Worm (Caenorhabditis elegans) whole organism, late embryonic: ENCODE data around the gene lgc-19.

Source experiments
- C38D4.7 ChIP-seq: fragments of 200-800 bp; sonication (Bioruptor generic); optimal IDR thresholded peaks from 2 replicates; lab custom pipeline; 2018; ENCODE audit warnings: mild to moderate bottlenecking, missing genetic modification characterization, moderate library complexity, missing compliant biosample characterization
- F13H6.1 ChIP-seq: sonication (generic microtip); optimal IDR thresholded peaks from 2 replicates; lab custom pipeline; 2016; ENCODE audit warnings: missing genetic modification characterization, missing compliant biosample characterization
- K02D7.2 ChIP-seq: sonication (generic microtip); optimal IDR thresholded peaks from 2 replicates; lab custom pipeline; 2017; ENCODE audit warnings: mild to moderate bottlenecking, missing genetic modification characterization, missing compliant biosample characterization
- T23F11.4 ChIP-seq: fragments of 200-800 bp; sonication (Bioruptor generic); optimal IDR thresholded peaks from 2 replicates; lab custom pipeline; 2018; ENCODE audit warnings: mild to moderate bottlenecking, missing genetic modification characterization, missing compliant biosample characterization
- Y22D7AL.16 ChIP-seq: sonication (generic microtip); optimal IDR thresholded peaks from 2 replicates; lab custom pipeline; 2016; ENCODE audit warnings: missing genetic modification characterization, missing compliant biosample characterization
- ahr-1 ChIP-seq: sonication (generic microtip); optimal IDR thresholded peaks from 2 replicates; lab custom pipeline; 2016; ENCODE audit warnings: missing genetic modification characterization, missing compliant biosample characterization
- ceh-18 ChIP-seq: sonication (generic microtip); optimal IDR thresholded peaks from 2 replicates; lab custom pipeline; 2016; ENCODE audit warnings: missing genetic modification characterization, missing compliant biosample characterization
- ceh-19 ChIP-seq: fragments of 200-800 bp; sonication (Bioruptor generic); optimal IDR thresholded peaks from 2 replicates; lab custom pipeline; 2018; ENCODE audit warnings: mild to moderate bottlenecking, missing genetic modification characterization, missing compliant biosample characterization
- ceh-2 ChIP-seq: sonication (generic microtip); optimal IDR thresholded peaks from 2 replicates; lab custom pipeline; 2016; ENCODE audit warnings: missing genotype, missing genetic modification characterization, missing compliant biosample characterization
- ceh-30 ChIP-seq: fragments of 150-350 bp; optimal IDR thresholded peaks from 2 replicates; lab custom pipeline; 2014; ENCODE audit warnings: missing biosample characterization, missing genetic modification characterization
- ceh-45 ChIP-seq: fragments of 200-800 bp; sonication (Bioruptor generic); IDR thresholded peaks from 2 replicates; pipeline ENCODE4 v1.3.6; 2022; ENCODE audit warnings: missing genetic modification reagents, missing genetic modification characterization, missing compliant biosample characterization
- ceh-48 ChIP-seq: sonication (generic microtip); optimal IDR thresholded peaks from 2 replicates; lab custom pipeline; 2016; ENCODE audit warnings: missing genetic modification characterization, inconsistent platforms, missing compliant biosample characterization
- ceh-9 ChIP-seq: sonication (generic microtip); optimal IDR thresholded peaks from 2 replicates; lab custom pipeline; 2016; ENCODE audit warnings: mild to moderate bottlenecking, missing genetic modification characterization, inconsistent platforms, missing compliant biosample characterization
- che-1 ChIP-seq: sonication (generic microtip); optimal IDR thresholded peaks from 2 replicates; lab custom pipeline; 2016; ENCODE audit warnings: mild to moderate bottlenecking, missing genetic modification characterization, missing compliant biosample characterization
- dve-1 ChIP-seq: sonication (generic microtip); optimal IDR thresholded peaks from 2 replicates; lab custom pipeline; 2017; ENCODE audit warnings: antibody characterized with exemption, mild to moderate bottlenecking, missing genetic modification characterization, missing compliant biosample characterization
- elt-2 ChIP-seq: sonication (generic microtip); optimal IDR thresholded peaks from 2 replicates; lab custom pipeline; 2016; ENCODE audit warnings: missing genetic modification reagents, missing genetic modification characterization, missing compliant biosample characterization
- ets-4 ChIP-seq: sonication (generic microtip); optimal IDR thresholded peaks from 2 replicates; lab custom pipeline; 2016; ENCODE audit warnings: missing genetic modification characterization, missing compliant biosample characterization
- fax-1 ChIP-seq: sonication (generic microtip); optimal IDR thresholded peaks from 2 replicates; lab custom pipeline; 2016; ENCODE audit warnings: missing genotype, missing genetic modification characterization, missing compliant biosample characterization
- fkh-6 ChIP-seq: sonication (generic microtip); optimal IDR thresholded peaks from 2 replicates; lab custom pipeline; 2016; ENCODE audit warnings: missing genetic modification characterization, missing compliant biosample characterization
- hlh-15 ChIP-seq: sonication (generic microtip); optimal IDR thresholded peaks from 2 replicates; lab custom pipeline; 2016; ENCODE audit warnings: missing genetic modification characterization, missing compliant biosample characterization
- hlh-30 ChIP-seq: sonication (generic microtip); optimal IDR thresholded peaks from 2 replicates; lab custom pipeline; 2017; ENCODE audit warnings: antibody characterized with exemption, missing genetic modification characterization, missing compliant biosample characterization; ENCODE audit not compliant: insufficient read depth
- hlh-6 ChIP-seq: sonication (generic microtip); optimal IDR thresholded peaks from 2 replicates; lab custom pipeline; 2016; ENCODE audit warnings: missing genotype, missing genetic modification characterization, missing compliant biosample characterization
- lin-11 ChIP-seq: fragments of 200-800 bp; sonication (Bioruptor generic); optimal IDR thresholded peaks from 2 replicates; lab custom pipeline; 2018; ENCODE audit warnings: mild to moderate bottlenecking, missing genetic modification characterization, missing compliant biosample characterization
- madf-2 ChIP-seq: sonication (generic microtip); optimal IDR thresholded peaks from 2 replicates; lab custom pipeline; 2017; ENCODE audit warnings: missing genetic modification characterization, missing compliant biosample characterization
- mec-3 ChIP-seq: sonication (generic microtip); optimal IDR thresholded peaks from 2 replicates; lab custom pipeline; 2016; ENCODE audit warnings: borderline replicate concordance, missing genetic modification characterization, missing compliant biosample characterization
- nhr-11 ChIP-seq: fragments of 150-350 bp; optimal IDR thresholded peaks from 2 replicates; lab custom pipeline; 2014; ENCODE audit warnings: missing biosample characterization, missing genetic modification characterization
- nhr-232 ChIP-seq: sonication (generic microtip); optimal IDR thresholded peaks from 2 replicates; lab custom pipeline; 2016; ENCODE audit warnings: missing genetic modification characterization, missing compliant biosample characterization
- npax-4 ChIP-seq: sonication (generic microtip); optimal IDR thresholded peaks from 2 replicates; lab custom pipeline; 2016; ENCODE audit warnings: missing genetic modification characterization, missing compliant biosample characterization
- odd-2 ChIP-seq: sonication (generic microtip); optimal IDR thresholded peaks from 2 replicates; lab custom pipeline; 2017; ENCODE audit warnings: antibody characterized with exemption, mild to moderate bottlenecking, missing genetic modification characterization, missing compliant biosample characterization
- pha-4 ChIP-seq: fragments of 150-350 bp; optimal IDR thresholded peaks from 2 replicates; lab custom pipeline; 2018; ENCODE audit warnings: missing biosample characterization, missing genetic modification reagents, missing genetic modification characterization
- pqm-1 ChIP-seq: sonication (generic microtip); optimal IDR thresholded peaks from 2 replicates; lab custom pipeline; 2016; ENCODE audit warnings: missing genetic modification characterization, missing compliant biosample characterization
- pros-1 ChIP-seq: fragments of 150-350 bp; optimal IDR thresholded peaks from 2 replicates; lab custom pipeline; 2014; ENCODE audit warnings: missing biosample characterization, missing genetic modification reagents, missing genetic modification characterization
- ref-2 ChIP-seq: sonication (generic microtip); optimal IDR thresholded peaks from 2 replicates; lab custom pipeline; 2016; ENCODE audit warnings: missing genetic modification characterization, missing compliant biosample characterization
- sdc-2 ChIP-seq: sonication (generic microtip); optimal IDR thresholded peaks from 2 replicates; lab custom pipeline; 2016; ENCODE audit warnings: missing genotype, missing genetic modification characterization, missing compliant biosample characterization
- sox-4 ChIP-seq: sonication (generic microtip); optimal IDR thresholded peaks from 2 replicates; lab custom pipeline; 2017; ENCODE audit warnings: mild to moderate bottlenecking, missing genetic modification characterization, inconsistent platforms, missing compliant biosample characterization
- tbx-2 ChIP-seq: sonication (generic microtip); optimal IDR thresholded peaks from 2 replicates; lab custom pipeline; 2016; ENCODE audit warnings: missing genetic modification characterization, missing compliant biosample characterization
- tbx-7 ChIP-seq: sonication (generic microtip); optimal IDR thresholded peaks from 2 replicates; lab custom pipeline; 2016; ENCODE audit warnings: missing genotype, missing genetic modification characterization, missing compliant biosample characterization
- ttx-3 ChIP-seq: sonication (generic microtip); optimal IDR thresholded peaks from 2 replicates; lab custom pipeline; 2016; ENCODE audit warnings: missing genetic modification reagents, missing genetic modification characterization, missing compliant biosample characterization
- unc-42 ChIP-seq: sonication (generic microtip); optimal IDR thresholded peaks from 2 replicates; lab custom pipeline; 2016; ENCODE audit warnings: missing genotype, missing genetic modification characterization, missing compliant biosample characterization
- unc-55 ChIP-seq: sonication (generic microtip); optimal IDR thresholded peaks from 2 replicates; lab custom pipeline; 2017; ENCODE audit warnings: missing biosample characterization, missing genetic modification reagents, missing genetic modification characterization
- ztf-16 ChIP-seq: sonication (generic microtip); optimal IDR thresholded peaks from 2 replicates; lab custom pipeline; 2017; ENCODE audit warnings: missing genetic modification characterization, missing compliant biosample characterization

The lgc-19 gene

ce11 chrIV:15999692-16000091 is 37.2 kb upstream of the lgc-19 start:
- no peak for TF ChIP-seq K02D7.2 (tag; lab: Kevin White, UChicago)
- TF ChIP-seq odd-2 (tag; lab: Kevin White, UChicago) = no peak
- TF ChIP-seq unc-42 (tag; lab: Kevin White, UChicago) = no peak
- TF ChIP-seq pqm-1 = no peak
- TF ChIP-seq ceh-45 = no peak
- TF ChIP-seq che-1 (tag; lab: Kevin White, UChicago) = no peak
- no peak for TF ChIP-seq ttx-3 (tag; lab: Kevin White, UChicago)
- TF ChIP-seq unc-55 (GFP tag; lab: Kevin White, UChicago) = no peak
- TF ChIP-seq nhr-232 (tag; lab: Kevin White, UChicago) = no peak
- no peak for TF ChIP-seq fax-1 (tag; lab: Kevin White, UChicago)
- TF ChIP-seq hlh-15 (tag; lab: Kevin White, UChicago) = no peak
- no peak for TF ChIP-seq ztf-16 (tag; lab: Kevin White, UChicago)
- no peak for TF ChIP-seq ceh-30
- no peak for TF ChIP-seq ets-4 (tag; lab: Kevin White, UChicago)
- no peak for TF ChIP-seq tbx-2 (tag; lab: Kevin White, UChicago)
- no peak for TF ChIP-seq lin-11 (tag; lab: Kevin White, UChicago)
- TF ChIP-seq ceh-18 (tag; lab: Kevin White, UChicago) = no peak
- no peak for TF ChIP-seq ceh-19 (GFP tag; lab: Kevin White, UChicago)
- no peak for TF ChIP-seq dve-1 (tag; lab: Kevin White, UChicago)
- no peak for TF ChIP-seq T23F11.4 (GFP tag; lab: Kevin White, UChicago)

- TF ChIP-seq F13H6.1 (tag; lab: Kevin White, UChicago) = no peak
- peak; percentile 7 for TF ChIP-seq ceh-48
Observed at ce11 chrIV:15997906-15998305, 35.4 kb upstream of the lgc-19 start.

- TF ChIP-seq sdc-2 (tag; lab: Kevin White, UChicago) (no peak), pros-1 (tag; lab: Kevin White, UChicago) (no peak), ahr-1 (tag; lab: Kevin White, UChicago) (no peak), Y22D7AL.16 (no peak), mec-3 (no peak), F13H6.1 (tag; lab: Kevin White, UChicago) (no peak), tbx-2 (tag; lab: Kevin White, UChicago) (no peak), fkh-6 (tag; lab: Kevin White, UChicago) (no peak), T23F11.4 (GFP tag; lab: Kevin White, UChicago) (no peak), ttx-3 (tag; lab: Kevin White, UChicago) (no peak), ets-4 (tag; lab: Kevin White, UChicago) (no peak)
- TF ChIP-seq, all 69 proteins: peak for 0
Observed at ce11 chrIV:15994505-15994904, 32.0 kb upstream of the lgc-19 start, which contains the start of gene Y105C5B.20. Y105C5B.20 (minus strand) TSS chrIV:15994605.

- TF ChIP-seq ceh-30 (no peak), unc-55 (GFP tag; lab: Kevin White, UChicago) (no peak), ref-2 (no peak), hlh-6 (tag; lab: Kevin White, UChicago) (no peak), ceh-45 (no peak), npax-4 (tag; lab: Kevin White, UChicago) (no peak), tbx-7 (tag; lab: Kevin White, UChicago) (no peak), nhr-232 (tag; lab: Kevin White, UChicago) (no peak), hlh-30 (tag; lab: Kevin White, UChicago) (no peak), ceh-2 (no peak), madf-2 (tag; lab: Kevin White, UChicago) (no peak), ceh-9 (no peak), sox-4 (tag; lab: Kevin White, UChicago) (no peak), C38D4.7 (GFP tag; lab: Kevin White, UChicago) (no peak), nhr-11 (no peak), pha-4 (tag; lab: Kevin White, UChicago) (no peak), elt-2 (tag; lab: Kevin White, UChicago) (no peak), ceh-48 (no peak), fkh-6 (tag; lab: Kevin White, UChicago) (no peak)
- TF ChIP-seq, all 69 proteins: peak for 0
Observed at ce11 chrIV:15991416-15991815, 28.9 kb upstream of the lgc-19 start.
